Fruit fly (Drosophila melanogaster) whole organism: Measurements from ENCODE around the gene Amt.

ENCODE experiments used
- CG8478 ChIP-seq: fragments of >200 bp; optimal IDR thresholded peaks from 2 replicates; lab custom pipeline; 2018; ENCODE audit warnings: inconsistent platforms
- Dll ChIP-seq: fragments of >200 bp; optimal IDR thresholded peaks from 2 replicates; lab custom pipeline; 2017
- EcR ChIP-seq, 2 experiments: fragments of >200 bp; optimal IDR thresholded peaks; 2 replicates each; lab custom pipeline; 2017; ENCODE audit warnings: missing biosample characterization in 2 of 2, missing genetic modification characterization in 2 of 2, missing genetic modification reagents in 2 of 2
- pan ChIP-seq: fragments of >200 bp; optimal IDR thresholded peaks from 2 replicates; lab custom pipeline; 2017
- psq ChIP-seq: fragments of >200 bp; optimal IDR thresholded peaks from 2 replicates; lab custom pipeline; 2017
- usp ChIP-seq: fragments of >200 bp; optimal IDR thresholded peaks from 2 replicates; lab custom pipeline; 2017; ENCODE audit warnings: missing biosample characterization, missing genetic modification characterization, mixed read lengths

Gene Amt

DNA sequence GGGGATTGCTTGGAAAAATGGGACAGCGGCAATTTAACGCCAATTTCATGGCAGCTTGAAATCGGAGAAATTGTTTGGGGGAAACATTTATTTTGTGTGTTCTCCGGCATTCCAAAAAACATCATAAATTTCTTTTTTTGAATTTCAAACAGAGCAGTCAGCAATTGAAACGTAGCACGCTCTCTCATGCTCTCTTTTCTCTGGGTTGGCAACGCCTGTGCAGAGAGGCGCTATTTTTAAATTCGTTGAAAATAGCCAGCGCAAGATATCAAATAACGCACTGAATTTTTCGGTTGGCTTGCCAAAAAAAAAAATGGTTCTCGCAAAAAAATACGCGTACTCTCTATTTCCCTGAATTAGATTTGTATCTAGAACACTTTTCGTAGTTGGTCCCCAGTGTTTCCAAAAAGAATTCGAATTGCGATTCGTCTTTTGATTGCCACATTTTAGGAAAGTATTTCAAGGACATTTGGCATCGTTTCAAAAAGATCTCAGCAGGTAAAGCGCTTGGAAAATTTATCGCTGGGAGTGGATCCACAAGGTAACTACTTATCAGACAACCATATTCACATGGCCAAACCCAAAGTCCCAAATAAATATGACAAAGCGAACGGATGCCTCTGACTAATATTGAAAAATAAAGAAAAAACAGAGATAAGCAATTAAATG is 37.2 kb upstream of the Amt start:
- TF ChIP-seq Dll (lab: Kevin White, UChicago) (no peak), EcR (GFP tag; optimal IDR thresholded peaks at IDR 0.05; lab: Kevin White, UChicago) (no peak), psq (lab: Kevin White, UChicago) (no peak), usp (GFP tag; lab: Kevin White, UChicago) (no peak), CG8478 (lab: Kevin White, UChicago) (no peak), pan (lab: Kevin White, UChicago) (no peak)

DNA sequence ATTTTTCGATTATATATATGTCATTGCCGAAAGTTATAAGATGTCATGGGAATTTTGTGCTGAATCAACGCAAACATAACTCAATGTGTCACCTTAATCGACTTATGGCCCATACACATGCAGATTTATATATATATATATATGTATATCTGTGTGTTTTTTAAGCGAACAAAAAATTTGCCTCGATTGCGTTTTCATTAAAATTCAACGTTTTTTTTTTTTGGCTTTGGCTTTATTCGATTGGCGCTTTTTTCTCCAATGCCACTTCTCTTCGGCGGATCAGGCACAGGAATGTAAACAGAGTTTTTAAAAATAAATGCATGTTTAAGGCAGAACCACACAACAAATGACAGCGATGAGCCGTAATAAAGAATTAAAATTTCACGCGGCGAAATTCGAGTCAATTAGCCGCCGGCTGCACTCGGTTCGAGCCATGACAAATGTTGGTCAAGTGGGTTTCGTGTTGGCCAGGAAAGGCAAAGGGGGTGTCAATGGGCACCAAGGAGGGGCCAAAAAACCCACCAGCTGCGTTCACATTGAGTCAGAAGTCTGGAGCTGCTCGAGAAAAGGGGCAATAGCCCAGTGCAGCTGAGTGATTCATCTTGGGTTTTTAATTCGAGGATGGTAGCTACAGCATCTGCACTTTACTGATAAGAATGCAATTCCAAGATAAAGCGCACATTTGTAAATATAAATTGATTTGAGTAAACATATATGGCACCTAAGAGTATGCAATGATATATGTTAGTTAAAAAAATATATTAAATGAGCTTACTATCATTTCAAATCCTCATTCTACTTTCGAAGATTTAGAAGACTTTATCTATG is 34.3 kb upstream of the Amt start:
- no peak for TF ChIP-seq usp (GFP tag; lab: Kevin White, UChicago)
- TF ChIP-seq psq (lab: Kevin White, UChicago), result no peak

- TF ChIP-seq pan (lab: Kevin White, UChicago) (no peak), psq (lab: Kevin White, UChicago) (no peak), CG8478 (lab: Kevin White, UChicago) (no peak), usp (GFP tag; lab: Kevin White, UChicago) (no peak), EcR (GFP tag; optimal IDR thresholded peaks at IDR 0.05; lab: Kevin White, UChicago) (no peak)
Measured at dm6 chr3R:15282326-15282725, 33.4 kb upstream of the Amt start.

- no peak for TF ChIP-seq usp (GFP tag; lab: Kevin White, UChicago)
- TF ChIP-seq CG8478 (lab: Kevin White, UChicago), result no peak
- no peak for TF ChIP-seq psq (lab: Kevin White, UChicago)
- TF ChIP-seq Dll (lab: Kevin White, UChicago), result no peak
- no peak for TF ChIP-seq pan (lab: Kevin White, UChicago)
- no peak for TF ChIP-seq EcR (GFP tag; optimal IDR thresholded peaks at IDR 0.05; lab: Kevin White, UChicago)
Measured at dm6 chr3R:15281335-15281963, 32.5 kb upstream of the Amt start.

- TF ChIP-seq CG8478 (lab: Kevin White, UChicago) (no peak), Dll (lab: Kevin White, UChicago) (no peak), usp (GFP tag; lab: Kevin White, UChicago) (no peak), psq (lab: Kevin White, UChicago) (no peak), EcR (GFP tag; optimal IDR thresholded peaks at IDR 0.05; lab: Kevin White, UChicago) (no peak), pan (lab: Kevin White, UChicago) (no peak)
Measured at dm6 chr3R:15280619-15281334, 31.8 kb upstream of the Amt start.

DNA sequence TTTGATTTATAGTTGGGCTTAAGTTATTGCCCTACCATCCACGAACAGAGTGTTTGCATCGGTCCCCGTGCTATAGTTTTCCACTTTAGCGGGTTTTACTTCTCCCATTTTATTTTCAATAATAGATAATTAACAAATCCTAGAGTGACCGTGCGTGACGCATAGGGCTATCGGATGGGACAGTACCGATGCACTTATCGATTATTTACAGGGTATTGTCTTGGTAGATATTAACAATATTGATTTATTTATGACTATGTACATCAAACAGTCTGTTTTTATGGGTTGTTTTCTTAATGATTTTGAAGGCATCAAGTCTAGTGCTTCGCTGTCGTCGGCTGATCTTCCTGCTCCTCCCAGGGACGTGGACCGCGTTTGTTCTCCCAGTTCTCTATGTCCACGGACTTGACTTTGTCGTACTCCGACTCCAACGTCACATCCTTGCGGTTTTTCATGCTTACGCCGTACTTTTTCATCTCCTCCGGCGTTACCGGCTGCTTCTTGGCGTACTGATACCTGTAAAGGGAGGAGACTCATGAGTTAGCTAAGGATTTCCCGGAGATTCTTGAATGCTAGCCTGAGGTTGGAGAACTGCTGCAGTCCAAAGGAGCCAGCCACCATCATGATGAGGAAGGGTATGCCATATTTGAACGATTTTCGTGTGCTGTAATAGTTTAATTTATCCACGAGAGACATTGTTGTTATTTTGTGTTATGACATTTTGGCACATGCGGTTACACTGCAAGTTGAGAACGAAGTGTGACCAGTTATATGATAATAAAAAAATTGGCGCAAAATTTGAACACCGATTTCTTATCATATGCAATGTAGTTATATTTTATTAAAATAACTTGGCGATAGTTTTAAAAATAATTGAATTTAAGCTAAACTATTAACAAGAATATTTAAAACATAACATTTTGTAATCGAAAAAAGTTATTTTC is 29.3 kb upstream of the Amt start, which contains the start of the genes MRG15 and Tm1:
Gene MRG15 (minus strand): TSS at position 184 of the 944 bp plus-strand sequence.
Gene Tm1 (plus strand): TSS at position 295 of the 944 bp plus-strand sequence.
- no peak for TF ChIP-seq psq (lab: Kevin White, UChicago)
- TF ChIP-seq pan (lab: Kevin White, UChicago), result peak; percentile 77

DNA sequence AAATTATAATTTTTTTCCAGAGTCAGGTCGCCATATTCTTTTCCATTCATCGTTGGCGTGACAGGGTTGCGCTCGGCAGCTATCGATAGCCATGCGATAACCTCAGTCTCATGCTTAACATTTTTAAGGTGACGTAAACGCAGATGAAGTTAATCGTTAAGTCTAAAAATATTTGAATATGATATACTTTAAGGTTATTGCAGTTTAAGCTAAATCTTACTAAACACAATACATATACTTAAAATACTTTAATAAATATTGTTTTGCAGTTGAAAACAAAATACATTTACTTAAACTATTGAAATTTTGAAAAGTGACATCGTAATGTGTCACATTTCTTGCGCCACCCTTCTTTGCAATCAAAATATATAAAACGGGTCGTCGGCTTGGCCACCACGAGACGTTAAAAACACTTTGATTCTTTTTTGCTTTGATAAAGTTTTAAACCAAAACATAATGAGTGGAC is 26.3 kb upstream of the Amt start, which contains the start of the genes Cp190 and CG4338:
Gene Cp190 (minus strand): TSS at position 84 of the 466 bp plus-strand sequence.
Gene CG4338 (plus strand): TSS at position 365 of the 466 bp plus-strand sequence.
- no peak for TF ChIP-seq Dll (lab: Kevin White, UChicago)

- TF ChIP-seq CG8478 (lab: Kevin White, UChicago) (no peak), EcR (GFP tag; optimal IDR thresholded peaks at IDR 0.05; lab: Kevin White, UChicago) (no peak), usp (GFP tag; lab: Kevin White, UChicago) (no peak), psq (lab: Kevin White, UChicago) (no peak), pan (lab: Kevin White, UChicago) (no peak), Dll (lab: Kevin White, UChicago) (no peak)
Measured at dm6 chr3R:15268856-15269255, 19.9 kb upstream of the Amt start.

- TF ChIP-seq CG8478 (lab: Kevin White, UChicago) (no peak), usp (GFP tag; lab: Kevin White, UChicago) (no peak), Dll (lab: Kevin White, UChicago) (no peak), psq (lab: Kevin White, UChicago) (no peak), EcR (GFP tag; optimal IDR thresholded peaks at IDR 0.05; lab: Kevin White, UChicago) (no peak), pan (lab: Kevin White, UChicago) (no peak)
Measured at dm6 chr3R:15268426-15268825, 19.5 kb upstream of the Amt start, which contains the start of the genes CG14864 and Zip88E. Gene CG14864 (minus strand): TSS chr3R:15268538. Gene Zip88E (plus strand): TSS chr3R:15268662.
